Worm (Caenorhabditis elegans) whole organism, mixed stage, embryonic: ENCODE results near the gene bpl-1.

Source experiments
- bed-3 ChIP-seq: fragments of 200-800 bp; sonication (Bioruptor generic); optimal IDR thresholded peaks from 3 replicates; lab custom pipeline; 2018; ENCODE audit warnings: mild to moderate bottlenecking, missing genetic modification characterization, moderate library complexity, missing compliant biosample characterization
- blmp-1 ChIP-seq: fragments of 150-350 bp; optimal IDR thresholded peaks from 2 replicates; lab custom pipeline; 2014; ENCODE audit warnings: missing biosample characterization, missing genetic modification characterization
- ceh-39 ChIP-seq: fragments of 150-350 bp; optimal IDR thresholded peaks from 2 replicates; lab custom pipeline; 2014; ENCODE audit warnings: missing biosample characterization, missing genetic modification characterization
- ceh-43 ChIP-seq: fragments of 200-800 bp; sonication (Bioruptor generic); optimal IDR thresholded peaks from 2 replicates; lab custom pipeline; 2018; ENCODE audit warnings: mild to moderate bottlenecking, missing genetic modification characterization, moderate library complexity, missing compliant biosample characterization
- ceh-83 ChIP-seq: fragments of 200-800 bp; sonication (Bioruptor generic); optimal IDR thresholded peaks from 2 replicates; lab custom pipeline; 2018; ENCODE audit warnings: mild to moderate bottlenecking, missing genetic modification characterization, missing compliant biosample characterization
- ces-1 ChIP-seq: fragments of 150-350 bp; optimal IDR thresholded peaks from 2 replicates; lab custom pipeline; 2014; ENCODE audit warnings: missing biosample characterization, missing genetic modification reagents, missing genetic modification characterization
- cnd-1 ChIP-seq: fragments of 200-800 bp; sonication (Bioruptor generic); optimal IDR thresholded peaks from 2 replicates; lab custom pipeline; 2018; ENCODE audit warnings: mild to moderate bottlenecking, missing genetic modification characterization, missing compliant biosample characterization
- drap-1 ChIP-seq: fragments of 200-800 bp; sonication (Bioruptor generic); optimal IDR thresholded peaks from 3 replicates; lab custom pipeline; 2018; ENCODE audit warnings: mild to moderate bottlenecking, missing genetic modification characterization, missing compliant biosample characterization
- elt-1 ChIP-seq: sonication (generic microtip); optimal IDR thresholded peaks from 2 replicates; lab custom pipeline; 2017; ENCODE audit warnings: missing genetic modification characterization, mild to moderate bottlenecking, missing compliant biosample characterization, antibody characterized with exemption, moderate library complexity, borderline replicate concordance; ENCODE audit not compliant: insufficient read depth
- elt-3 ChIP-seq: fragments of 150-350 bp; optimal IDR thresholded peaks from 2 replicates; lab custom pipeline; 2014; ENCODE audit warnings: missing biosample characterization, missing genetic modification characterization
- flh-1 ChIP-seq: fragments of 200-800 bp; sonication (Bioruptor generic); optimal IDR thresholded peaks from 2 replicates; lab custom pipeline; 2018; ENCODE audit warnings: mild to moderate bottlenecking, missing genetic modification characterization, moderate library complexity, missing compliant biosample characterization
- lin-13 ChIP-seq: fragments of 150-350 bp; optimal IDR thresholded peaks from 2 replicates; lab custom pipeline; 2014; ENCODE audit warnings: missing biosample characterization, missing genetic modification characterization
- lin-32 ChIP-seq: fragments of 200-800 bp; sonication (Bioruptor generic); optimal IDR thresholded peaks from 2 replicates; lab custom pipeline; 2018; ENCODE audit warnings: mild to moderate bottlenecking, missing genetic modification characterization, missing compliant biosample characterization
- lsy-2 ChIP-seq: fragments of 150-350 bp; optimal IDR thresholded peaks from 2 replicates; lab custom pipeline; 2014; ENCODE audit warnings: missing biosample characterization, missing genetic modification characterization
- mab-5 ChIP-seq: fragments of 150-350 bp; optimal IDR thresholded peaks from 2 replicates; lab custom pipeline; 2014; ENCODE audit warnings: missing biosample characterization, missing genetic modification characterization
- mep-1 ChIP-seq: fragments of 150-350 bp; optimal IDR thresholded peaks from 2 replicates; lab custom pipeline; 2017; ENCODE audit warnings: missing biosample characterization, missing genetic modification reagents, missing genetic modification characterization, inconsistent platforms
- mls-2 ChIP-seq: sonication (generic microtip); optimal IDR thresholded peaks from 2 replicates; lab custom pipeline; 2016; ENCODE audit warnings: mild to moderate bottlenecking, missing genetic modification characterization, moderate library complexity, missing compliant biosample characterization
- nhr-12 ChIP-seq: fragments of 150-350 bp; optimal IDR thresholded peaks from 2 replicates; lab custom pipeline; 2014; ENCODE audit warnings: missing biosample characterization, missing genetic modification characterization
- nhr-237 ChIP-seq: fragments of 150-350 bp; optimal IDR thresholded peaks from 2 replicates; lab custom pipeline; 2014; ENCODE audit warnings: missing biosample characterization, missing genetic modification characterization
- nhr-28 ChIP-seq: fragments of 150-350 bp; optimal IDR thresholded peaks from 2 replicates; lab custom pipeline; 2014; ENCODE audit warnings: missing biosample characterization, missing genetic modification characterization
- pha-4 ChIP-seq: fragments of 150-350 bp; optimal IDR thresholded peaks from 2 replicates; lab custom pipeline; 2018; ENCODE audit warnings: missing biosample characterization, missing genetic modification reagents, missing genetic modification characterization
- sem-2 ChIP-seq: fragments of 200-800 bp; sonication (Bioruptor generic); optimal IDR thresholded peaks from 2 replicates; lab custom pipeline; 2018; ENCODE audit warnings: mild to moderate bottlenecking, missing genetic modification characterization, missing compliant biosample characterization
- snpc-4 ChIP-seq: fragments of 150-350 bp; optimal IDR thresholded peaks from 2 replicates; lab custom pipeline; 2014; ENCODE audit warnings: missing biosample characterization, missing genetic modification characterization
- sptf-1 ChIP-seq: sonication (generic microtip); optimal IDR thresholded peaks from 2 replicates; lab custom pipeline; 2017; ENCODE audit warnings: mild to moderate bottlenecking, missing genetic modification characterization, moderate library complexity, missing compliant biosample characterization
- tbx-8 ChIP-seq: fragments of 200-800 bp; sonication (Bioruptor generic); optimal IDR thresholded peaks from 2 replicates; lab custom pipeline; 2018; ENCODE audit warnings: mild to moderate bottlenecking, missing genetic modification characterization, moderate library complexity, missing compliant biosample characterization
- unc-120 ChIP-seq: sonication (generic microtip); optimal IDR thresholded peaks from 2 replicates; lab custom pipeline; 2017; ENCODE audit warnings: missing genetic modification characterization, missing compliant biosample characterization; ENCODE audit not compliant: poor library complexity, severe bottlenecking
- unc-39 ChIP-seq: fragments of 150-350 bp; optimal IDR thresholded peaks from 2 replicates; lab custom pipeline; 2014; ENCODE audit warnings: missing biosample characterization, missing genetic modification characterization
- unc-62 ChIP-seq: fragments of 150-350 bp; optimal IDR thresholded peaks from 2 replicates; lab custom pipeline; 2014; ENCODE audit warnings: missing biosample characterization, missing genetic modification reagents, missing genetic modification characterization
- zip-8 ChIP-seq: fragments of 150-350 bp; optimal IDR thresholded peaks from 2 replicates; lab custom pipeline; 2014; ENCODE audit warnings: missing biosample characterization, missing genetic modification characterization
- ztf-11 ChIP-seq: fragments of 150-350 bp; optimal IDR thresholded peaks from 2 replicates; lab custom pipeline; 2014; ENCODE audit warnings: missing biosample characterization, missing genetic modification characterization

bpl-1 gene

DNA sequence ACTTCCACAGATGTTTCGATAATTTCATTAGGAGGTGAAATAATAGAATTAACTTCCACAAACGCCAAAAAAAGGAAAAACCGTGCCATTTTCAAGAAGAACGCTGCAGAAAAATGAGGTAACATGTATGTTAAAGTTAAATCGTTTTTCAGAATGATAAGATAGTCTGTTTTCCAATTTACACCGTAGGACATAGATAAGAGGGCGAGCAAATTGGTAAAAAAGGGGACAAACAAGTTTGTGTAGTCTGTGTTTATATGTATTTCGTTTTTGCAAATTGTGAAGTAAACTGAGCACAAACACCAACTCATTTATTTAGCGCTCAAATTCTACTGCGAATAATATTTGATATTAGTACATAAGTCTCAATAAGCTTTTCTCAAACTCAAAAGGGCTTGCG lies 14.1 kb upstream of the bpl-1 start, which contains the start of gene F13H8.11:
TSS of gene F13H8.11 (minus strand) at position 155 of the 400 bp plus-strand sequence.
- TF ChIP-seq pha-4, result no peak
- no peak for TF ChIP-seq cnd-1 (tag; lab: Kevin White, UChicago)
- TF ChIP-seq ztf-11, result no peak

DNA sequence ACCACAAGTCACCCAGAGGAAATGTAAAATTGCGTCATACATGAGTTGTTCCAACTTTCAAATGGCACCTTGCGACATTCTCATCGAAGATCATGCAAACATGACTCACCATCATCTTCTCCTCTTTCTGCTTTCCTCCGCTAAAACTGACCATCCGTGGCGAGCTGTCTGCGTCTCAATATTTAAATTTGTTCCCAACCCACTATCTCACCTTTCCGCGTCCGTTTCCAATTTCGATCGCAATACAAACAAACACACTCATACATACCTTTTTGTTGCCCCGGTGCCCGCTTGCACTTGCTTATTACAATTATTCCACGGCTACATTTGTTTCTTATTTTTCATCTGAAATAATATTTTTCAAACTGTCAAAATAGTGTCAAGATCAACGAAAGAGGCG lies 13.3 kb upstream of the bpl-1 start, which contains the start of gene nmgp-1:
TSS of gene nmgp-1 (plus strand) at position 174 of the 400 bp plus-strand sequence.
- TF ChIP-seq ceh-43 (GFP tag; lab: Kevin White, UChicago), result no peak
- no peak for TF ChIP-seq ceh-83
- no peak for TF ChIP-seq sem-2 (GFP tag; lab: Kevin White, UChicago)
- TF ChIP-seq drap-1, result no peak
- TF ChIP-seq mls-2 (tag; lab: Kevin White, UChicago), result no peak
- TF ChIP-seq lin-13 (tag; lab: Kevin White, UChicago), result no peak
- TF ChIP-seq elt-3 (tag; lab: Kevin White, UChicago), result no peak
- TF ChIP-seq blmp-1, result no peak
- TF ChIP-seq zip-8, result peak; percentile 35
- TF ChIP-seq lsy-2 (tag; lab: Kevin White, UChicago), result no peak
- TF ChIP-seq pha-4, result peak; percentile 13

DNA sequence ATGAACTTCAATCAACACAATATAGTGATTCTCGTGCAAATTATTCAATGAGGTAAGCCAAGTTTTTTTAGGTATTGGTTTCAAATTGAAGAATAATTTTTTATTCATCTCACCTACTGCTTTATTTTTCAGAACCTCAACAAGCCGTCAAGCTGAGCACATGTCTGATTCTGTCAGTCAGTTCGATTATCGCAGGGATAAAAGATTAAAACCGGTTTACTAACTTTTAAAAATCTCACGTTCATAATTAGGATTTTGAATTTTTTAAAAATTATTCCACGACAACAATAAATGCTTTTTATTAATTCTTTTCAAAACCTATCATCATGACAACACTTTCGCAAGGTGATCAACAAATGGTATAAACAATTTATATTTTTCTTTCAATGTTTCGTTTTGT lies 11.8 kb upstream of the bpl-1 start, which contains the start of gene F13H8.12:
TSS of gene F13H8.12 (plus strand) at position 301 of the 400 bp plus-strand sequence.
- no peak for TF ChIP-seq drap-1
- TF ChIP-seq nhr-12 (tag; lab: Kevin White, UChicago), result no peak
- TF ChIP-seq snpc-4, result no peak
- no peak for TF ChIP-seq bed-3 (GFP tag; lab: Kevin White, UChicago)
- no peak for TF ChIP-seq nhr-28
- TF ChIP-seq nhr-237 (tag; lab: Kevin White, UChicago), result no peak
- TF ChIP-seq ceh-83, result no peak
- no peak for TF ChIP-seq mep-1 (tag; lab: Kevin White, UChicago)
- TF ChIP-seq unc-39 (tag; lab: Kevin White, UChicago), result no peak
- no peak for TF ChIP-seq lin-32 (GFP tag; lab: Kevin White, UChicago)

DNA sequence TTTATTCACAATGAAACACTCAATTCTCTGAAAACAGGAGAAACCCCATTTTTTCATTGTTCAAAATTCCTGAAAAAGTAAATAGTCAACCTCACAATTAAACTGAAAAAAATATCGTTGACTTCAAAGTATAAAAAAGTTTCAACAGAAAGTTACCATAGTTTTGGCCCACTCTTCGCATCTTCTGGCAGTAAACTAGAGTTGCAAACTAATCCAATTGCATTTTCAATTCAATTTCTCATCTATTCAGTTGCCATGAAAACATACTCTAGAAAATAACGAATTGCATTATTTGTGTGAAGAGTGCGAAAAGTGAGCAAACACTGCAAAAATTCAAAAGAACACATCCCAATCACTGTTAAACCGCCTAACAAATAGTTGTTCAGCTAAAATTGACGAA lies 10.3 kb upstream of the bpl-1 start, which contains the start of gene F13H8.3:
TSS of gene F13H8.3 (plus strand) at position 301 of the 400 bp plus-strand sequence.
- TF ChIP-seq lin-13 (tag; lab: Kevin White, UChicago), result no peak
- TF ChIP-seq elt-3 (tag; lab: Kevin White, UChicago), result no peak
- no peak for TF ChIP-seq pha-4
- no peak for TF ChIP-seq sptf-1
- TF ChIP-seq cnd-1 (tag; lab: Kevin White, UChicago), result no peak
- no peak for TF ChIP-seq mls-2 (tag; lab: Kevin White, UChicago)
- no peak for TF ChIP-seq unc-62 (GFP tag; lab: Kevin White, UChicago)
- no peak for TF ChIP-seq nhr-12 (tag; lab: Kevin White, UChicago)
- TF ChIP-seq elt-1 (tag; lab: Kevin White, UChicago), result no peak
- TF ChIP-seq blmp-1, result no peak
- no peak for TF ChIP-seq flh-1 (GFP tag; lab: Kevin White, UChicago)
- no peak for TF ChIP-seq ceh-39

DNA sequence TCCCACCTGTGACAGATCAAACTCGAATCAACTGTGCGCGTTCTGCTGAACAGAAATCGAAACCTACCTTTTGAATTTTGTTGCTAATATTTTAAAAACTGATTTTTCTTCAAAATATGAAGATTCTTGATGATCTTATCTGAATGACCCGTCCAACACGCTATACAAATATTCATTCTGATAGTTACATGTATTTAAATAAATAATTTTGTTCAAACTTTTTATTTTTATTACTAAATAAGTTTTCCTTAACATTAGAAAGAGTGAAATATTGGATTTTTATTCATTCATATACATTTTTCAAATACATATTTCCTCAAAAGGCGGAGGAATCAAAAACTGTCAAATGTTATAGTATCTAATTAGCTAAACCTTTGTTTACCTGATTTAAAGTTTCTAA lies 6.0 kb upstream of the bpl-1 start, which contains the start of gene F13H8.8:
TSS of gene F13H8.8 (minus strand) at position 101 of the 400 bp plus-strand sequence.
- TF ChIP-seq zip-8 (no peak), bed-3 (GFP tag; lab: Kevin White, UChicago) (no peak), ztf-11 (no peak), nhr-28 (no peak), mab-5 (no peak), elt-3 (tag; lab: Kevin White, UChicago) (no peak), unc-62 (GFP tag; lab: Kevin White, UChicago) (no peak), mls-2 (tag; lab: Kevin White, UChicago) (no peak), lsy-2 (tag; lab: Kevin White, UChicago) (no peak), snpc-4 (no peak), sptf-1 (no peak), ces-1 (GFP tag; lab: Kevin White, UChicago) (no peak), tbx-8 (GFP tag; lab: Kevin White, UChicago) (no peak), unc-39 (tag; lab: Kevin White, UChicago) (no peak), ceh-43 (GFP tag; lab: Kevin White, UChicago) (no peak), unc-120 (tag; lab: Kevin White, UChicago) (no peak)
